Fruit fly (Drosophila melanogaster): ENCODE data around the gene Tep2.

Gene Tep2

DNA sequence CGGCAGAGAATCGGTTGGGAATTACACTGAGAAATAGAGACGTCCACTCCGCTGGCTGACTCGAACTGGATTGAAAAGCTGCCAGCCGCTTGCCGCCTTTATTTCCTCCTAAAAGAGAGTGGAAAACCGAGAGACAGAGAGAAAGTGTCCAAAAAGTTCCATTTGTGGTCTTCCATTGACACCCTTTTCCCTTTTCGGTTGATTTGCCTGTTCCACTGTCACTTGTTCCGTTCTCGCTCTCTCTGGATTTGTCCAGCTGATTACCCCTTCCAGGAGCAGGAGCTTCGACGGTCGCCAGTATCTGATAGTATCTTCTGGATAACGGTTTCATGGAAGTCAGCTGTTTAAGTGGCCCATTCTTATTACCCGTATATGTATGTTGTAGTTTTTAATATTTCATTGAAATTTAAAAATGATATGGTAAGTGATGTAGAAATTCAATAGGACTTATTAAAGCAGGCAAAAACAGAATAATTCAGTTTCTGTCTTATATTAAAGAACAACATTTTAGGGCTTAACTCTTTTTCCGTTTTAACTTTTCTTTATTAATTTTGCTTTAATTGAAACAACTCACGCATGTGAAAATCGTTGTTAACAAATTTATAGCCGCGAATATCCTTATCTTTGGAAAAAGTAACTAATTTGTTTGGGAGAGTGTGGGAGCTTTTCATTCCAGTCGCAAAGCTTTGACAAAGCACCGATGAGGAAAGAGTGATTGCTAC, 26.2 kb downstream of the Tep2 start, which contains the start of gene Slob:
Slob (minus strand) TSS at position 51 of the 722 bp plus-strand sequence.
- TF ChIP-seq Sin3A (optimal IDR thresholded peaks at IDR 0.05) = no peak
- no peak for TF ChIP-seq Myc (optimal IDR thresholded peaks at IDR 0.05)
- no peak for TF ChIP-seq h (optimal IDR thresholded peaks at IDR 0.05)
- TF ChIP-seq ttk (optimal IDR thresholded peaks at IDR 0.05) = no peak
- no peak for TF ChIP-seq psq (optimal IDR thresholded peaks at IDR 0.05)

DNA sequence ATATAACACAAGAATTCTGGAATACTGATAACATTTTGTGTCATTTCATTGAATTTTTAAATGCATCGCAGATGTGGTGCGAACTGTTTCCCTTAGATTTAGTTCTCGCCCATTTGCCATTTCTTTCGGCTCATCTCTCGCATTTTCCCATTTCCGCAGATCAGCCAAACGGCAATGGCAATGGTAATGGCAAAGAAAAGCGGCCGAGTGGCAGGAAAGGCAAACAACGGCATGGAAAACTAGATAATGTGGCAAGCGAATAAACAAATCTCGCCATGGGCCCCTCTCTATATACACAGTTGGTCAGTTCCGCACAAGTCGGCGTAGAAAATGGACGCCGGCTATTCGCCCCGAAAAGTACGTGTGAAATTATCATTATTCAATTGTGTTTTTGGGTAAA, 35.7 kb downstream of the Tep2 start, which contains the start of gene Myo28B1:
Myo28B1 (plus strand) TSS at position 301 of the 400 bp plus-strand sequence.
- no peak for TF ChIP-seq h (optimal IDR thresholded peaks at IDR 0.05)
- TF ChIP-seq psq (optimal IDR thresholded peaks at IDR 0.05) = no peak
- no peak for TF ChIP-seq Myc (optimal IDR thresholded peaks at IDR 0.05)
- TF ChIP-seq insv (optimal IDR thresholded peaks at IDR 0.05) = no peak
- TF ChIP-seq ttk (optimal IDR thresholded peaks at IDR 0.05) = no peak
- no peak for TF ChIP-seq Sin3A (optimal IDR thresholded peaks at IDR 0.05)

DNA sequence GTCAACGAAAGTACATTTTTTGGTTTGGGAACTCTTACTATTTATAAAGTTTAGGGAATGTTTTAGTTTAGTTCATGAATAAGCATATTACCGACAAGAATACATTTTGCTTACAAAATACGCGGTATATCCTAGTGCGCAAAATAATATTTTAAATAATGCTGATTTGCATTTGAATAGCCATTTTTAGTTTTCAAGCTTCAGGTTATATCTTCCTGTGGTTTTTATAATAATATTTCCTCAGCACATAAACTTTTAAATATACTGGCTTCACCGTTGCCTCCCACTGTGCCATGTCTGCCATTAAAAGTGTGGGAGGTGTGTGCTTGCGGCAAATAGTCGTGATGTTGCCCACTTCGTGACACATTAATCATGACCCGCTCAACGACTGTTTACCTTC, 41.3 kb downstream of the Tep2 start:
- TF ChIP-seq Myc (optimal IDR thresholded peaks at IDR 0.05) = no peak
- TF ChIP-seq insv (optimal IDR thresholded peaks at IDR 0.05) = no peak
- TF ChIP-seq Sin3A (optimal IDR thresholded peaks at IDR 0.05) = no peak
- no peak for TF ChIP-seq psq (optimal IDR thresholded peaks at IDR 0.05)
- TF ChIP-seq ttk (optimal IDR thresholded peaks at IDR 0.05) = no peak
- no peak for TF ChIP-seq h (optimal IDR thresholded peaks at IDR 0.05)

DNA sequence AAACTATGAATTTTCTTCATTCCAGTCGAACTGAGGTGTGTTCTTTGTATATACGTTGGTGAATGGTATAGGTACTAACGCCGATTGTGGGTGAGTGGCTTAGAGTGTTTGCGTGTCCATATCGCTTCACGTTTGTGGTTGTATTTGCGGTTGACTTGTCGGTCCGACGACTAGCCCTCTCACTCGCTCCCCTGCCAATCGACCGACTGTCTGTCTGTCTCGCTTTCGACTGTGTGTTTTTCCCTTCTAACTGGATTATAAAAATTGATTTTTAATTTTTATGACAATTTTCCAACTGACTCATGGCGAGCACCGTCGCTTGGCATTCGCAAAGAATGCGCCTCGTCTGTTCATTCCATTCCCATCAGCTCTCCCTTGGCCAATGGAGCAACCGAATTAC, 41.8 kb downstream of the Tep2 start:
- TF ChIP-seq h (optimal IDR thresholded peaks at IDR 0.05) = no peak
- TF ChIP-seq insv (optimal IDR thresholded peaks at IDR 0.05) = no peak
- TF ChIP-seq ttk (optimal IDR thresholded peaks at IDR 0.05) = no peak
- no peak for TF ChIP-seq Myc (optimal IDR thresholded peaks at IDR 0.05)
- TF ChIP-seq psq (optimal IDR thresholded peaks at IDR 0.05) = no peak

All from Kc167 (cell line).